Worm (Caenorhabditis elegans) whole organism, mixed stage, embryonic: ENCODE measurements around the gene lurp-2.

Experiments
- M03D4.4 ChIP-seq: sonication (generic microtip); optimal IDR thresholded peaks from 2 replicates; lab custom pipeline; 2017; ENCODE audit warnings: mild to moderate bottlenecking, missing genetic modification characterization, missing compliant biosample characterization
- bed-3 ChIP-seq: fragments of 200-800 bp; sonication (Bioruptor generic); optimal IDR thresholded peaks from 3 replicates; lab custom pipeline; 2018; ENCODE audit warnings: mild to moderate bottlenecking, missing genetic modification characterization, moderate library complexity, missing compliant biosample characterization
- blmp-1 ChIP-seq: fragments of 150-350 bp; optimal IDR thresholded peaks from 2 replicates; lab custom pipeline; 2014; ENCODE audit warnings: missing biosample characterization, missing genetic modification characterization
- ceh-43 ChIP-seq: fragments of 200-800 bp; sonication (Bioruptor generic); optimal IDR thresholded peaks from 2 replicates; lab custom pipeline; 2018; ENCODE audit warnings: mild to moderate bottlenecking, missing genetic modification characterization, moderate library complexity, missing compliant biosample characterization
- ceh-83 ChIP-seq: fragments of 200-800 bp; sonication (Bioruptor generic); optimal IDR thresholded peaks from 2 replicates; lab custom pipeline; 2018; ENCODE audit warnings: mild to moderate bottlenecking, missing genetic modification characterization, missing compliant biosample characterization
- ces-1 ChIP-seq: fragments of 150-350 bp; optimal IDR thresholded peaks from 2 replicates; lab custom pipeline; 2014; ENCODE audit warnings: missing biosample characterization, missing genetic modification reagents, missing genetic modification characterization
- drap-1 ChIP-seq: fragments of 200-800 bp; sonication (Bioruptor generic); optimal IDR thresholded peaks from 3 replicates; lab custom pipeline; 2018; ENCODE audit warnings: mild to moderate bottlenecking, missing genetic modification characterization, missing compliant biosample characterization
- elt-1 ChIP-seq: sonication (generic microtip); optimal IDR thresholded peaks from 2 replicates; lab custom pipeline; 2017; ENCODE audit warnings: missing genetic modification characterization, mild to moderate bottlenecking, missing compliant biosample characterization, antibody characterized with exemption, moderate library complexity, borderline replicate concordance; ENCODE audit not compliant: insufficient read depth
- elt-3 ChIP-seq: fragments of 150-350 bp; optimal IDR thresholded peaks from 2 replicates; lab custom pipeline; 2014; ENCODE audit warnings: missing biosample characterization, missing genetic modification characterization
- flh-1 ChIP-seq: fragments of 200-800 bp; sonication (Bioruptor generic); optimal IDR thresholded peaks from 2 replicates; lab custom pipeline; 2018; ENCODE audit warnings: mild to moderate bottlenecking, missing genetic modification characterization, moderate library complexity, missing compliant biosample characterization
- hlh-1 ChIP-seq: fragments of 150-350 bp; optimal IDR thresholded peaks from 2 replicates; lab custom pipeline; 2014; ENCODE audit warnings: missing biosample characterization, missing genetic modification reagents, missing genetic modification characterization
- lin-13 ChIP-seq: fragments of 150-350 bp; optimal IDR thresholded peaks from 2 replicates; lab custom pipeline; 2014; ENCODE audit warnings: missing biosample characterization, missing genetic modification characterization
- lsy-2 ChIP-seq: fragments of 150-350 bp; optimal IDR thresholded peaks from 2 replicates; lab custom pipeline; 2014; ENCODE audit warnings: missing biosample characterization, missing genetic modification characterization
- mab-5 ChIP-seq: fragments of 150-350 bp; optimal IDR thresholded peaks from 2 replicates; lab custom pipeline; 2014; ENCODE audit warnings: missing biosample characterization, missing genetic modification characterization
- mep-1 ChIP-seq: fragments of 150-350 bp; optimal IDR thresholded peaks from 2 replicates; lab custom pipeline; 2017; ENCODE audit warnings: missing biosample characterization, missing genetic modification reagents, missing genetic modification characterization, inconsistent platforms
- nhr-12 ChIP-seq: fragments of 150-350 bp; optimal IDR thresholded peaks from 2 replicates; lab custom pipeline; 2014; ENCODE audit warnings: missing biosample characterization, missing genetic modification characterization
- nhr-237 ChIP-seq: fragments of 150-350 bp; optimal IDR thresholded peaks from 2 replicates; lab custom pipeline; 2014; ENCODE audit warnings: missing biosample characterization, missing genetic modification characterization
- nhr-28 ChIP-seq: fragments of 150-350 bp; optimal IDR thresholded peaks from 2 replicates; lab custom pipeline; 2014; ENCODE audit warnings: missing biosample characterization, missing genetic modification characterization
- nhr-76 ChIP-seq: sonication (generic microtip); optimal IDR thresholded peaks from 2 replicates; lab custom pipeline; 2017; ENCODE audit warnings: missing biosample characterization, missing genetic modification characterization
- pha-4 ChIP-seq: fragments of 150-350 bp; optimal IDR thresholded peaks from 2 replicates; lab custom pipeline; 2018; ENCODE audit warnings: missing biosample characterization, missing genetic modification reagents, missing genetic modification characterization
- sem-2 ChIP-seq: fragments of 200-800 bp; sonication (Bioruptor generic); optimal IDR thresholded peaks from 2 replicates; lab custom pipeline; 2018; ENCODE audit warnings: mild to moderate bottlenecking, missing genetic modification characterization, missing compliant biosample characterization
- snpc-4 ChIP-seq: fragments of 150-350 bp; optimal IDR thresholded peaks from 2 replicates; lab custom pipeline; 2014; ENCODE audit warnings: missing biosample characterization, missing genetic modification characterization
- tbx-8 ChIP-seq: fragments of 200-800 bp; sonication (Bioruptor generic); optimal IDR thresholded peaks from 2 replicates; lab custom pipeline; 2018; ENCODE audit warnings: mild to moderate bottlenecking, missing genetic modification characterization, moderate library complexity, missing compliant biosample characterization
- unc-120 ChIP-seq: sonication (generic microtip); optimal IDR thresholded peaks from 2 replicates; lab custom pipeline; 2017; ENCODE audit warnings: missing genetic modification characterization, missing compliant biosample characterization; ENCODE audit not compliant: poor library complexity, severe bottlenecking
- unc-39 ChIP-seq: fragments of 150-350 bp; optimal IDR thresholded peaks from 2 replicates; lab custom pipeline; 2014; ENCODE audit warnings: missing biosample characterization, missing genetic modification characterization
- zip-8 ChIP-seq: fragments of 150-350 bp; optimal IDR thresholded peaks from 2 replicates; lab custom pipeline; 2014; ENCODE audit warnings: missing biosample characterization, missing genetic modification characterization
- ztf-11 ChIP-seq: fragments of 150-350 bp; optimal IDR thresholded peaks from 2 replicates; lab custom pipeline; 2014; ENCODE audit warnings: missing biosample characterization, missing genetic modification characterization

Gene lurp-2

DNA sequence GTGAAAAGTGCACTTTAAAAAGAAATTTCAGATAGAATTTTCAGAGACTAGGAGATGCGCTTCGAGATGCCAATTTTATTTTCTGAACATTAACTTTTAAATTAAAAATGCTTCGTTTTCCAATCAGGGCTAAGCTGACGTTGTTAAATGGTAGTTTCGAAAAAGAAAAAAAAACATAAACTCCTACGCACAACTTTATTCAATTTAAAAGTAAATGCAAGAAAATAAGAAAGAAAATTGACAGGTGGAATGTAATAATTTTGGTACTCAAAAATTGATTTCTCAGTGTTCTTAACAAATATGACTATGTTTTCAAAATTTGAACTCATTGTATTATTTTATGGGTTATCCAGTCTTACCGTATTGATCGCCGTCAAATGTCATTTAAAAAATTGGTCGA lies at the start of gene lurp-2:
Gene lurp-2, plus strand, starts transcription at position 301 of the 400 bp plus-strand sequence.
- TF ChIP-seq snpc-4 (tag; lab: Kevin White, UChicago), result no peak
- TF ChIP-seq nhr-237, result no peak
- TF ChIP-seq lin-13 (tag; lab: Kevin White, UChicago), result no peak
- TF ChIP-seq ztf-11 (tag; lab: Kevin White, UChicago), result no peak
- TF ChIP-seq pha-4 (tag; lab: Kevin White, UChicago), result no peak
- no peak for TF ChIP-seq ces-1 (GFP tag; lab: Kevin White, UChicago)
- TF ChIP-seq unc-39 (tag; lab: Kevin White, UChicago), result no peak
- no peak for TF ChIP-seq nhr-12 (tag; lab: Kevin White, UChicago)
- TF ChIP-seq elt-3 (tag; lab: Kevin White, UChicago), result no peak
- TF ChIP-seq tbx-8 (GFP tag; lab: Kevin White, UChicago), result no peak
- no peak for TF ChIP-seq elt-1
- no peak for TF ChIP-seq flh-1 (GFP tag; lab: Kevin White, UChicago)
- TF ChIP-seq mep-1 (tag; lab: Kevin White, UChicago), result no peak

DNA sequence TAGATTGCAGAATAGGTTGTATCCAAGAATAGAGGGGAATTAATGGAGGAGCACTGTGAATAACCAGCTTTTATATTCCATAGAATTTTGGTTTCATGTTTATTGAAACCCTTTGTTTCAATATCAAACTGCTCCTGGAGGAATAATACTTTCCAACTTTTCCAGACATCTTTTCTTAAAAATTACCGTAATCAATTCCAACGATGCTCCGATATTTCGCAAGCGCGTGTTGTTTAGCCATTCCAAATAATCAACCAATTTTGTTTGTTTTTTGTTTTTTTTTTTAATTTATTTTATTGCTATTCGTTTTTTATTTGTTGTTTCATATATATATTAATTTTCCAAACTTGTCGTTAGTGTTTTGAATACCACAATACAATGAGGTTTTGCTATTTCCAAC lies 47.4 kb upstream of the lurp-2 start, which contains the start of gene cutl-1:
Gene cutl-1, minus strand, starts transcription at position 83 of the 400 bp plus-strand sequence.
- TF ChIP-seq lsy-2 (tag; lab: Kevin White, UChicago), result peak; percentile 4
- no peak for TF ChIP-seq mab-5 (tag; lab: Kevin White, UChicago)
- no peak for TF ChIP-seq blmp-1
- no peak for TF ChIP-seq drap-1 (GFP tag; lab: Kevin White, UChicago)

DNA sequence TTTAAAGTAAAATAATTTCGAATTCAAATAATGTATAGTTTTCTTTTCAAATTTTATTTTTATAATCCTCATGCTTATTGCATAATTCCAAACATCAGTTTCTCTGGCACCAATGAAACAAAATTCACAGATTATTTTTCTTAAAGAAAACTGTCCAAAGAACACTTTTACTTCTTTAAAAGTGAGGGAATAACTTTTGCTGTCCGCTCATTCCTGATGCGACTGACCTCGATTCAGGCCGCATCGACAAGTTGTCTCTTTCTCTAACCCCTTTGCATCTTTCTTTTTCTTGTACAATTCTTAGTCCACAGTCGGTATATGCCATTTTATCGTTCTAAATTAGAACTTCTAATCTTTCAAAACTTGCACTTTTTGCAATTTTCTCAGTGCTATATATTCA lies 46.9 kb upstream of the lurp-2 start, which contains the start of gene F53F1.2:
Gene F53F1.2, plus strand, starts transcription at position 306 of the 400 bp plus-strand sequence.
- TF ChIP-seq nhr-12 (tag; lab: Kevin White, UChicago), result no peak

DNA sequence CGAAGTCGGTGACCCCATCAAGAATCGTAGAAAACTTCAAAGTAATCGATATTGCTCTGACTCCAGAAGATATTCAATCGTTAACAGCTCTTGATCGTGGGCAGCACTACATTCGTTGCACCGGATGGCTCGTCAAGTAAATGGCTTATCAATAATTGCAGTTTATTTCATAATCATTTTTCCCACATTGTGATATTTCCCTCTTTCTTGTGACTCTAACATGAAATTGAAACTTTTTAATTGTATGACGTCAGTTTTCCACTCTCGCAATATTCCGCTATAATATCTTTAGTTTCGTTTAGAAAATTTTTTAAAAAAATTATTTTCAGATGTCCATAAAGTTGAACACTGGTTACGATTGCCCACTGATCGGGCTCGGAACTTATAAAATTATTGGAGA lies 45.5 kb upstream of the lurp-2 start, which contains the start of gene F53F1.3:
Gene F53F1.3, plus strand, starts transcription at position 330 of the 400 bp plus-strand sequence.
- TF ChIP-seq nhr-28 (tag; lab: Kevin White, UChicago) (no peak), ces-1 (GFP tag; lab: Kevin White, UChicago) (no peak), elt-1 (no peak), bed-3 (GFP tag; lab: Kevin White, UChicago) (no peak), hlh-1 (no peak)

DNA sequence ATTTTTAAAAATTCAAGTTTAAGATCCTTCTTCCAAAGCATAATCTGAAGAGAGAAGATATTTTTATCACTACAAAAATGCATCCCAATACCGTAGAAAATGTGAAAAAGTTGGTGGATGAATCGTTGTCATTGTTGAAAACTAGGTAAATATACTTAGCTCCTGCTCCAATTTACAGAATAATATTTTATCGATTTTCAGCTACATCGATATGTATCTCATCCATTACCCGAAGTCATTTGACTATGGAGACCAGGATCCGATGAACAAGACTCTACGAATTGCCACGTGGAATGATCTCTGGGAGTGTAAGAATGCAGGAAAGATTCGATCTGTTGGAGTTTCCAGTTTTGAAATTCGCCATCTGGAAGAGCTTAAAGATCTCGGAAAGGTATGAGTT lies 45.0 kb upstream of the lurp-2 start:
- no peak for TF ChIP-seq hlh-1
- no peak for TF ChIP-seq elt-3 (tag; lab: Kevin White, UChicago)
- TF ChIP-seq zip-8, result no peak
- no peak for TF ChIP-seq flh-1 (GFP tag; lab: Kevin White, UChicago)
- no peak for TF ChIP-seq tbx-8 (GFP tag; lab: Kevin White, UChicago)
- TF ChIP-seq unc-120, result no peak
- TF ChIP-seq, all 35 proteins: peak for 0

DNA sequence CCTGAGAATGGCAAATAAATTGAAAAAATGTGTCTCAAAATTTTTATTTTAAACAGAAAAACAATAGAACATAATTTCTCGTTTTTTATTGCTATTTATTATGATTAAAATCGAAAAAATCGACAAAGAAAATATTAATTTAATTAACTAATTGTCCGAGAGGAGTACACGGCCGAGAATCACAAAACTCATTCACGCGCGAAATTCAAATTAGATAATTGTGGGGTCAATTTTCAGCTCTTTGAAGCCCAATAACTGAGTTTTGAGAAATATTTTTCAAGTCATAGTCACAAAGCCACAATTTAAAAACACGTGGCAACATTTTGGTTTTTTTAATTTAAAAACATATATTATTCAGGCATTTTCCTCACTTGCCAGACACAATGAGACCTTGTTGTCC lies 44.3 kb upstream of the lurp-2 start:
- TF ChIP-seq drap-1 (GFP tag; lab: Kevin White, UChicago) (no peak), ces-1 (GFP tag; lab: Kevin White, UChicago) (peak; percentile 68), elt-1 (no peak)

DNA sequence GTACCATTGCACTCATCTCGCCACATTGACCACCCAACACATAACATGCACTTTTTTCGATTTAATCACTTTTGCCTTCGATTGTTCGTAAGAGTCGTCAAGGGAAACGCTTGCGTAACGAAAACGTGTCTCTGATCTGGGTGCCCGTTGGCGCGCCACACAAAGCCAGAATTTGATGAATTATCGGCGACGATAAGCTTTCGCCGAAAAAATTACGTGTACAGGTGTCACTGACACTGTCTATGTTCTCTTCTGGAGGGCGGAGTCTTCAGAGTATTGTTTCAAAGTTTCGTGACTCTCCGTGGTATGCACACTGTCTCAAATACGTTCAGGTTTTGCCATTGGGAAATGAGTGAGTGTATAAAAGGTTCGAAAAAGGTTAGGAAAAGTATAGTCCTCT lies 42.7 kb upstream of the lurp-2 start, which contains the start of gene F53F1.4:
Gene F53F1.4, plus strand, starts transcription at position 390 of the 400 bp plus-strand sequence.
- TF ChIP-seq tbx-8 (GFP tag; lab: Kevin White, UChicago) (no peak), M03D4.4 (tag; lab: Kevin White, UChicago) (no peak), flh-1 (GFP tag; lab: Kevin White, UChicago) (no peak), bed-3 (GFP tag; lab: Kevin White, UChicago) (no peak), blmp-1 (no peak), ceh-43 (GFP tag; lab: Kevin White, UChicago) (no peak), mab-5 (tag; lab: Kevin White, UChicago) (no peak), zip-8 (no peak), ztf-11 (tag; lab: Kevin White, UChicago) (no peak), nhr-12 (tag; lab: Kevin White, UChicago) (no peak), elt-3 (tag; lab: Kevin White, UChicago) (no peak), nhr-76 (tag; lab: Kevin White, UChicago) (no peak), drap-1 (GFP tag; lab: Kevin White, UChicago) (no peak), nhr-237 (no peak), sem-2 (no peak), ceh-83 (GFP tag; lab: Kevin White, UChicago) (no peak), snpc-4 (tag; lab: Kevin White, UChicago) (no peak)
- TF ChIP-seq, all 35 proteins: peak for 0
